Fruit fly (Drosophila melanogaster) whole organism, wandering third instar larva: ENCODE measurements around the gene CG9164.

Experiments used
- CG32264 ChIP-seq: fragments of 200-800 bp; sonication (Bioruptor generic); optimal IDR thresholded peaks from 2 replicates; lab custom pipeline; 2016; ENCODE audit warnings: missing biosample characterization, missing genetic modification characterization
- CG9705 ChIP-seq: fragments of 200-800 bp; sonication (Bioruptor generic); optimal IDR thresholded peaks from 2 replicates; lab custom pipeline; 2018; ENCODE audit warnings: missing biosample characterization, mild to moderate bottlenecking, missing genetic modification characterization
- Dif ChIP-seq: fragments of 200-275, 200-300 bp; sonication (Bioruptor generic); optimal IDR thresholded peaks from 2 replicates; lab custom pipeline; 2018; ENCODE audit warnings: missing biosample characterization, missing genetic modification characterization; ENCODE audit not compliant: partially characterized antibody
- HLH106 ChIP-seq: fragments of 200-800 bp; optimal IDR thresholded peaks from 3 replicates; lab custom pipeline; 2019; ENCODE audit warnings: missing biosample characterization, mild to moderate bottlenecking, missing genetic modification characterization, moderate library complexity
- Hr83 ChIP-seq: fragments of 200-300 bp; sonication (Bioruptor generic); optimal IDR thresholded peaks from 2 replicates; lab custom pipeline; 2016; ENCODE audit warnings: missing biosample characterization, mild to moderate bottlenecking, missing genetic modification characterization, moderate library complexity; ENCODE audit not compliant: poor library complexity, severe bottlenecking
- Mio ChIP-seq: sonication (Bioruptor generic); optimal IDR thresholded peaks from 2 replicates; lab custom pipeline; 2016; ENCODE audit warnings: missing biosample characterization, missing genetic modification characterization
- Myc ChIP-seq: fragments of >200 bp; optimal IDR thresholded peaks from 2 replicates; lab custom pipeline; 2017
- N ChIP-seq: fragments of >200 bp; optimal IDR thresholded peaks from 2 replicates; lab custom pipeline; 2018; ENCODE audit warnings: missing biosample characterization, missing external identifiers, missing genetic modification characterization
- Rel ChIP-seq, 2 experiments: fragments of 200-800 bp; sonication (Bioruptor generic) in 1 of 2; optimal IDR thresholded peaks; 2 replicates in 1 of 2; 3 replicates in 1 of 2; lab custom pipeline; 2016 to 2019; ENCODE audit warnings: mild to moderate bottlenecking in 2 of 2, missing biosample characterization in 2 of 2, missing genetic modification characterization in 2 of 2, moderate library complexity in 1 of 2
- Sp1 ChIP-seq: fragments of 200-800 bp; sonication (Bioruptor generic); optimal IDR thresholded peaks from 3 replicates; lab custom pipeline; 2019; ENCODE audit warnings: missing biosample characterization, mild to moderate bottlenecking, missing genetic modification characterization, moderate library complexity
- Vsx2 ChIP-seq: fragments of 200-300, 225-300 bp; sonication (Bioruptor generic); optimal IDR thresholded peaks from 2 replicates; lab custom pipeline; 2018; ENCODE audit warnings: missing biosample characterization, missing genetic modification characterization; ENCODE audit not compliant: partially characterized antibody
- dl ChIP-seq, 2 experiments: fragments of 175-275, 200-275 bp in 1 of 2; fragments of 200-275 bp in 1 of 2; sonication (Bioruptor generic); optimal IDR thresholded peaks; lab custom pipeline; 2018; ENCODE audit warnings: mild to moderate bottlenecking in 2 of 2, missing biosample characterization in 2 of 2, missing genetic modification characterization in 2 of 2, moderate library complexity in 2 of 2; ENCODE audit not compliant: partially characterized antibody in 2 of 2, insufficient read depth in 1 of 2
- ey ChIP-seq: fragments of 200-800 bp; sonication (Bioruptor generic); optimal IDR thresholded peaks from 2 replicates; lab custom pipeline; 2016; ENCODE audit warnings: missing biosample characterization, missing genetic modification characterization
- foxo ChIP-seq, 2 experiments: fragments of 200-800 bp; sonication (Bioruptor generic); optimal IDR thresholded peaks; 2 replicates in 1 of 2; 3 replicates in 1 of 2; lab custom pipeline; 2016 to 2017; ENCODE audit warnings: missing biosample characterization in 2 of 2, missing genetic modification characterization in 2 of 2
- fru ChIP-seq: fragments of 200-800 bp; sonication (Bioruptor generic); optimal IDR thresholded peaks from 3 replicates; lab custom pipeline; 2016; ENCODE audit warnings: missing biosample characterization, mild to moderate bottlenecking, missing genetic modification characterization
- h ChIP-seq: fragments of 200-800 bp; sonication (Bioruptor generic); optimal IDR thresholded peaks from 3 replicates; lab custom pipeline; 2016; ENCODE audit warnings: missing biosample characterization, mild to moderate bottlenecking, missing genetic modification characterization
- lola ChIP-seq: fragments of >200 bp; optimal IDR thresholded peaks from 2 replicates; lab custom pipeline; 2017; ENCODE audit warnings: missing biosample characterization, missing genetic modification characterization
- pan ChIP-seq: fragments of >200 bp; optimal IDR thresholded peaks from 2 replicates; lab custom pipeline; 2017
- psq ChIP-seq: fragments of 200-800 bp; sonication (Bioruptor generic); optimal IDR thresholded peaks from 3 replicates; lab custom pipeline; 2017; ENCODE audit warnings: missing biosample characterization, mild to moderate bottlenecking, missing genetic modification characterization, moderate library complexity
- rgr ChIP-seq: fragments of 200-800 bp; sonication (Bioruptor generic); optimal IDR thresholded peaks from 3 replicates; lab custom pipeline; 2016; ENCODE audit warnings: missing biosample characterization, mild to moderate bottlenecking, missing genetic modification characterization
- sv ChIP-seq: fragments of 200-800 bp; sonication (Bioruptor generic); optimal IDR thresholded peaks from 3 replicates; lab custom pipeline; 2016; ENCODE audit warnings: missing biosample characterization, missing genetic modification characterization
- woc ChIP-seq: sonication (Bioruptor generic); optimal IDR thresholded peaks from 2 replicates; lab custom pipeline; 2016; ENCODE audit warnings: missing biosample characterization, mild to moderate bottlenecking, missing genetic modification characterization

The CG9164 gene

dm6 chrX:15334999-15335398 lies 50.2 kb downstream of the CG9164 start:
- TF ChIP-seq Sp1 (GFP tag; lab: Kevin White, UChicago) (no peak), pan (lab: Kevin White, UChicago) (no peak), dl (GFP tag; optimal IDR thresholded peaks at IDR 0.05; lab: Kevin White, UChicago; ENCODE audit: insufficient read depth in 1 of 2, partially characterized antibody in 2 of 2) (no peak), h (no peak), N (no peak), CG32264 (no peak)

dm6 chrX:15333066-15333874 lies 52.0 kb downstream of the CG9164 start, which contains the start of the genes CG9114 and HDAC6:
Gene CG9114 (minus strand): TSS chrX:15333154.
Gene HDAC6 (plus strand): TSS chrX:15333310.
- TF ChIP-seq rgr (GFP tag; lab: Kevin White, UChicago) (peak; percentile 13), foxo (GFP tag; optimal IDR thresholded peaks at IDR 0.05; lab: Kevin White, UChicago) (peak in 1 of 2 experiments; percentile 61), woc (peak; percentile 44), CG9705 (GFP tag; lab: Kevin White, UChicago) (no peak), Sp1 (GFP tag; lab: Kevin White, UChicago) (peak; percentile 13), Dif (GFP tag; lab: Kevin White, UChicago) (peak; percentile 73), Hr83 (GFP tag; lab: Kevin White, UChicago) (no peak), psq (GFP tag; lab: Kevin White, UChicago) (peak; percentile 32), N (peak; percentile 11), Myc (lab: Kevin White, UChicago) (no peak), h (peak; percentile 24), lola (GFP tag; lab: Kevin White, UChicago) (no peak), dl (GFP tag; optimal IDR thresholded peaks at IDR 0.05; lab: Kevin White, UChicago; ENCODE audit: insufficient read depth in 1 of 2, partially characterized antibody in 2 of 2) (no peak), Mio (GFP tag; lab: Kevin White, UChicago) (no peak), ey (GFP tag; lab: Kevin White, UChicago) (no peak), HLH106 (tag; lab: Kevin White, UChicago) (peak; percentile 25), fru (GFP tag; lab: Kevin White, UChicago) (peak; percentile 93), Rel (GFP tag; optimal IDR thresholded peaks at IDR 0.05; lab: Kevin White, UChicago) (no peak), Rel (tag; optimal IDR thresholded peaks at IDR 0.05; lab: Kevin White, UChicago) (peak; percentile 80), Vsx2 (peak; percentile 71), sv (no peak)
